Fruit fly (Drosophila melanogaster) whole organism, embryonic: ENCODE results near the gene CG8509.

Source experiments
- Antp ChIP-seq: fragments of 200-800 bp; sonication (Bioruptor generic); optimal IDR thresholded peaks from 3 replicates; lab custom pipeline; 2016; ENCODE audit warnings: missing biosample characterization, missing genetic modification characterization
- Asciz ChIP-seq: fragments of 200-800 bp; sonication (Bioruptor generic); optimal IDR thresholded peaks from 2 replicates; lab custom pipeline; 2017; ENCODE audit warnings: missing biosample characterization, mild to moderate bottlenecking, missing genetic modification characterization, missing genetic modification reagents
- Atf3 ChIP-seq: fragments of 200-800 bp; sonication (Bioruptor generic); optimal IDR thresholded peaks from 3 replicates; lab custom pipeline; 2016; ENCODE audit warnings: missing biosample characterization, missing genetic modification characterization
- Atf6 ChIP-seq: fragments of 200-800 bp; sonication (Bioruptor generic); IDR thresholded peaks from 2 replicates; pipeline ENCODE4 v1.3.6; 2022; ENCODE audit warnings: missing biosample characterization, missing genetic modification characterization
- CG10366 ChIP-seq: fragments of 200-800 bp; sonication (Bioruptor generic); IDR thresholded peaks from 2 replicates; pipeline ENCODE4 v1.3.6; 2022; ENCODE audit warnings: missing biosample characterization, missing genetic modification characterization
- CG11456 ChIP-seq: fragments of 200-800 bp; sonication (Bioruptor generic); IDR thresholded peaks from 3 replicates; pipeline ENCODE4 v1.3.6; 2022; ENCODE audit warnings: missing biosample characterization, missing genetic modification characterization
- CG12391 ChIP-seq: fragments of 200-800 bp; sonication (Bioruptor generic); optimal IDR thresholded peaks from 3 replicates; lab custom pipeline; 2018; ENCODE audit warnings: missing biosample characterization, mild to moderate bottlenecking, missing genetic modification characterization, moderate library complexity
- CG12659 ChIP-seq: fragments of 200-800 bp; sonication (Bioruptor generic); optimal IDR thresholded peaks from 3 replicates; lab custom pipeline; 2017; ENCODE audit warnings: mild to moderate bottlenecking, missing biosample characterization, missing genetic modification reagents, missing genetic modification characterization
- CG12942 ChIP-seq: fragments of 200-800 bp; sonication (Bioruptor generic); optimal IDR thresholded peaks from 3 replicates; lab custom pipeline; 2016; ENCODE audit warnings: missing biosample characterization, missing genetic modification characterization
- CG13424 ChIP-seq: fragments of 200-800 bp; sonication (Bioruptor generic); optimal IDR thresholded peaks from 2 replicates; lab custom pipeline; 2019; ENCODE audit warnings: missing biosample characterization, mild to moderate bottlenecking, missing genetic modification characterization, moderate library complexity
- CG14050 ChIP-seq: fragments of 200-800 bp; sonication (Bioruptor generic); IDR thresholded peaks from 3 replicates; pipeline ENCODE4 v1.3.6; 2022; ENCODE audit warnings: missing biosample characterization, missing genetic modification characterization
- CG4404 ChIP-seq: fragments of 200-800 bp; sonication (Bioruptor generic); IDR thresholded peaks from 2 replicates; pipeline ENCODE4 v1.3.6; 2022; ENCODE audit warnings: missing biosample characterization, missing genetic modification characterization
- CG4617 ChIP-seq: fragments of 200-800 bp; sonication (Bioruptor generic); optimal IDR thresholded peaks from 3 replicates; lab custom pipeline; 2016; ENCODE audit warnings: missing biosample characterization, missing genetic modification characterization, borderline replicate concordance
- CG7271 ChIP-seq: fragments of 200-800 bp; sonication (Bioruptor generic); optimal IDR thresholded peaks from 2 replicates; lab custom pipeline; 2018; ENCODE audit warnings: missing biosample characterization, mild to moderate bottlenecking, missing genetic modification characterization, moderate library complexity
- CG7372 ChIP-seq: fragments of 200-800 bp; sonication (Bioruptor generic); IDR thresholded peaks from 2 replicates; pipeline ENCODE4 v1.3.6; 2022; ENCODE audit warnings: missing biosample characterization, missing genetic modification characterization
- CG8944 ChIP-seq: fragments of 200-800 bp; sonication (Bioruptor generic); optimal IDR thresholded peaks from 3 replicates; lab custom pipeline; 2016; ENCODE audit warnings: missing biosample characterization, missing genetic modification characterization
- CG9727 ChIP-seq: fragments of 200-800 bp; sonication (Bioruptor generic); optimal IDR thresholded peaks from 3 replicates; lab custom pipeline; 2017; ENCODE audit warnings: missing biosample characterization, mild to moderate bottlenecking, missing genetic modification characterization
- CG9876 ChIP-seq: fragments of 200-800 bp; sonication (Bioruptor generic); optimal IDR thresholded peaks from 2 replicates; lab custom pipeline; 2016; ENCODE audit warnings: missing biosample characterization, missing genetic modification characterization
- D ChIP-seq, 2 experiments: fragments of 200-800 bp in 1 of 2; fragments of >200 bp in 1 of 2; sonication (Bioruptor generic) in 1 of 2; optimal IDR thresholded peaks; 2 replicates in 1 of 2; 3 replicates in 1 of 2; lab custom pipeline; 2017; ENCODE audit warnings: mild to moderate bottlenecking in 1 of 2, missing biosample characterization in 1 of 2, missing genetic modification characterization in 1 of 2, missing genetic modification reagents in 1 of 2
- Doc2 ChIP-seq: fragments of 200-800 bp; sonication (Bioruptor generic); IDR thresholded peaks from 2 replicates; pipeline ENCODE4 v1.3.6; 2022; ENCODE audit warnings: missing biosample characterization, missing genetic modification characterization
- Dref ChIP-seq: fragments of 200-800 bp; sonication (Bioruptor generic); IDR thresholded peaks from 2 replicates; pipeline ENCODE4 v1.3.6; 2022; ENCODE audit warnings: missing biosample characterization, missing genetic modification characterization
- Drgx ChIP-seq: fragments of 200-800 bp; sonication (Bioruptor generic); IDR thresholded peaks from 2 replicates; pipeline ENCODE4 v1.3.6; 2022; ENCODE audit warnings: missing biosample characterization, missing genetic modification characterization
- Ets65A ChIP-seq: fragments of 200-800 bp; sonication (Bioruptor generic); peaks from one replicate; lab custom pipeline; 2016; ENCODE audit warnings: missing biosample characterization, missing genetic modification characterization
- Lim3 ChIP-seq: fragments of 200-800 bp; sonication (Bioruptor generic); IDR thresholded peaks from 2 replicates; pipeline ENCODE4 v1.3.6; 2022; ENCODE audit warnings: missing biosample characterization, missing genetic modification characterization
- Pdp1 ChIP-seq, 2 experiments: fragments of 200-800 bp; sonication (Bioruptor generic); optimal IDR thresholded peaks; 3 replicates each; lab custom pipeline; 2016; ENCODE audit warnings: missing biosample characterization in 2 of 2, missing genetic modification characterization in 2 of 2, mild to moderate bottlenecking in 1 of 2, moderate library complexity in 1 of 2
- Scr ChIP-seq: fragments of 200-800 bp; sonication (Bioruptor generic); IDR thresholded peaks from 2 replicates; pipeline ENCODE4 v1.3.6; 2022; ENCODE audit warnings: missing biosample characterization, missing genetic modification characterization; ENCODE audit not compliant: partially characterized antibody
- Taf1 ChIP-seq: fragments of 200-800 bp; sonication (Bioruptor generic); IDR thresholded peaks from 2 replicates; pipeline ENCODE4 v1.3.6; 2022; ENCODE audit warnings: missing biosample characterization, missing genetic modification characterization
- Tbp ChIP-seq: fragments of >200 bp; optimal IDR thresholded peaks from 2 replicates; lab custom pipeline; 2018; ENCODE audit warnings: missing biosample characterization, missing genetic modification characterization
- aop ChIP-seq: fragments of 200-800 bp; sonication (Bioruptor generic); IDR thresholded peaks from 2 replicates; pipeline ENCODE4 v1.3.6; 2022; ENCODE audit warnings: missing biosample characterization, missing genetic modification characterization
- ara ChIP-seq: fragments of 200-800 bp; sonication (Bioruptor generic); IDR thresholded peaks from 2 replicates; pipeline ENCODE4 v1.3.6; 2022; ENCODE audit warnings: missing biosample characterization, missing genetic modification characterization
- bab2 ChIP-seq: fragments of 200-800 bp; sonication (Bioruptor generic); optimal IDR thresholded peaks from 2 replicates; lab custom pipeline; 2016; ENCODE audit warnings: missing biosample characterization, missing genetic modification characterization
- ci ChIP-seq: fragments of 200-800 bp; sonication (Bioruptor generic); IDR thresholded peaks from 3 replicates; pipeline ENCODE4 v1.3.6; 2022; ENCODE audit warnings: missing biosample characterization, missing genetic modification characterization
- gsb-n ChIP-seq: fragments of 200-800 bp; sonication (Bioruptor generic); optimal IDR thresholded peaks from 3 replicates; lab custom pipeline; 2018; ENCODE audit warnings: missing biosample characterization, mild to moderate bottlenecking, missing genetic modification characterization
- hb ChIP-seq: fragments of 200-800 bp; sonication (Bioruptor generic); IDR thresholded peaks from 3 replicates; pipeline ENCODE4 v1.3.6; 2022; ENCODE audit warnings: missing biosample characterization, missing genetic modification characterization; ENCODE audit not compliant: partially characterized antibody
- lola ChIP-seq, 3 experiments: fragments of >200 bp in 2 of 3; fragments of 200-800 bp in 1 of 3; sonication (Bioruptor generic) in 1 of 3; optimal IDR thresholded peaks; 2 replicates each; lab custom pipeline; 2017 to 2019; ENCODE audit warnings: missing biosample characterization in 3 of 3, missing genetic modification characterization in 3 of 3, mild to moderate bottlenecking in 1 of 3, moderate library complexity in 1 of 3
- mld ChIP-seq: fragments of 200-800 bp; sonication (Bioruptor generic); IDR thresholded peaks from 3 replicates; pipeline ENCODE4 v1.3.6; 2022; ENCODE audit warnings: missing biosample characterization, missing genetic modification characterization; ENCODE audit not compliant: partially characterized antibody
- nerfin-1 ChIP-seq: fragments of 200-800 bp; sonication (Bioruptor generic); optimal IDR thresholded peaks from 3 replicates; lab custom pipeline; 2019; ENCODE audit warnings: missing biosample characterization, mild to moderate bottlenecking, missing genetic modification characterization, moderate library complexity
- p53 ChIP-seq: fragments of 200-800 bp; sonication (Bioruptor generic); optimal IDR thresholded peaks from 2 replicates; lab custom pipeline; 2016; ENCODE audit warnings: missing biosample characterization, missing genetic modification characterization
- pzg ChIP-seq: fragments of 200-800 bp; sonication (Bioruptor generic); optimal IDR thresholded peaks from 3 replicates; lab custom pipeline; 2018; ENCODE audit warnings: missing biosample characterization, mild to moderate bottlenecking, missing genetic modification characterization, moderate library complexity
- row ChIP-seq: fragments of 200-800 bp; sonication (Bioruptor generic); IDR thresholded peaks from 3 replicates; pipeline ENCODE4 v1.3.6; 2022; ENCODE audit warnings: missing biosample characterization, missing genetic modification characterization
- sens ChIP-seq: fragments of 200-800 bp; sonication (Bioruptor generic); peaks from one replicate; lab custom pipeline; 2016; ENCODE audit warnings: missing biosample characterization, missing genetic modification characterization
- sens-2 ChIP-seq: fragments of 200-800 bp; sonication (Bioruptor generic); IDR thresholded peaks from 2 replicates; pipeline ENCODE4 v1.3.6; 2022; ENCODE audit warnings: missing biosample characterization, missing genetic modification characterization
- slbo ChIP-seq: fragments of 200-800 bp; sonication (Bioruptor generic); IDR thresholded peaks from 2 replicates; pipeline ENCODE4 v1.3.6; 2022; ENCODE audit warnings: missing biosample characterization, missing genetic modification characterization
- tna ChIP-seq: fragments of 200-800 bp; sonication (Bioruptor generic); IDR thresholded peaks from 2 replicates; pipeline ENCODE4 v1.3.6; 2022; ENCODE audit warnings: missing biosample characterization, missing genetic modification characterization; ENCODE audit not compliant: partially characterized antibody
- ttk ChIP-seq: fragments of 200-800 bp; sonication (Bioruptor generic); IDR thresholded peaks from 2 replicates; pipeline ENCODE4 v2.1.2; 2022; ENCODE audit warnings: missing biosample characterization, missing genetic modification characterization
- unc-4 ChIP-seq: fragments of 200-800 bp; sonication (Bioruptor generic); IDR thresholded peaks from 2 replicates; pipeline ENCODE4 v1.3.6; 2022; ENCODE audit warnings: missing biosample characterization, missing genetic modification characterization; ENCODE audit not compliant: partially characterized antibody
- vnd ChIP-seq: fragments of 200-800 bp; sonication (Bioruptor generic); IDR thresholded peaks from 3 replicates; pipeline ENCODE4 v1.3.6; 2022; ENCODE audit warnings: missing biosample characterization, missing genetic modification characterization; ENCODE audit not compliant: partially characterized antibody
- zen ChIP-seq: fragments of 200-800 bp; sonication (Bioruptor generic); optimal IDR thresholded peaks from 3 replicates; lab custom pipeline; 2018; ENCODE audit warnings: missing biosample characterization, mild to moderate bottlenecking, missing genetic modification characterization, moderate library complexity
- zen2 ChIP-seq: fragments of 200-800 bp; sonication (Bioruptor generic); IDR thresholded peaks from 3 replicates; pipeline ENCODE4 v1.3.6; 2022; ENCODE audit warnings: missing biosample characterization, missing genetic modification characterization; ENCODE audit not compliant: partially characterized antibody
- zfh2 ChIP-seq: fragments of 200-800 bp; sonication (Bioruptor generic); optimal IDR thresholded peaks from 2 replicates; lab custom pipeline; 2016; ENCODE audit warnings: missing biosample characterization, missing genetic modification characterization

Gene CG8509

dm6 chrX:15844139-15844538, 34.8 kb downstream of the CG8509 start, which contains the start of the genes ArgRS and CG8578 (continued):
- TF ChIP-seq ttk (0 out of 2 replicates have a peak, but pooled peaks have one; percentile 61), zen2 (GFP tag; lab: Robert Waterston, UW) (no peak; the same call in 2 of the 3 replicates), zfh2 (GFP tag; lab: Kevin White, UChicago) (peak; percentile 70), Dref (GFP tag; lab: Robert Waterston, UW) (peak; percentile 73), CG12659 (peak; percentile 70), hb (GFP tag; lab: Robert Waterston, UW) (peak; percentile 82), p53 (GFP tag; lab: Kevin White, UChicago) (peak; percentile 57), CG4404 (GFP tag; lab: Robert Waterston, UW) (peak; percentile 67), vnd (GFP tag; lab: Robert Waterston, UW) (peak; percentile 89), lola (GFP tag; optimal IDR thresholded peaks at IDR 0.05; lab: Kevin White, UChicago) (peak in 1 of 3 experiments; percentile 26), slbo (peak; percentile 72), tna (GFP tag; lab: Robert Waterston, UW) (peak; percentile 67; the same call in 1 of the 2 replicates), unc-4 (GFP tag; lab: Robert Waterston, UW) (peak; percentile 79), Doc2 (GFP tag; lab: Robert Waterston, UW) (no peak), row (GFP tag; lab: Robert Waterston, UW) (peak; percentile 89), mld (GFP tag; lab: Robert Waterston, UW) (peak; percentile 55; the same call in 1 of the 3 replicates), aop (GFP tag; lab: Robert Waterston, UW) (no peak), zen (tag; lab: Kevin White, UChicago) (peak; percentile 34), Tbp (GFP tag; lab: Kevin White, UChicago) (no peak), CG9727 (GFP tag; lab: Kevin White, UChicago) (peak; percentile 71), ara (GFP tag; lab: Robert Waterston, UW) (peak; percentile 43; the same call in 1 of the 2 replicates), CG14050 (GFP tag; lab: Robert Waterston, UW) (no peak), Pdp1 (GFP tag; optimal IDR thresholded peaks at IDR 0.05; lab: Kevin White, UChicago) (peak; percentile 80 to 88), D (optimal IDR thresholded peaks at IDR 0.05; lab: Kevin White, UChicago) (peak; percentile 77), D (GFP tag; optimal IDR thresholded peaks at IDR 0.05; lab: Kevin White, UChicago) (no peak), pzg (peak; percentile 65), ci (no peak), Atf6 (GFP tag; lab: Robert Waterston, UW) (no peak), Taf1 (GFP tag; lab: Robert Waterston, UW) (peak; percentile 58; the same call in 1 of the 2 replicates), sens-2 (GFP tag; lab: Robert Waterston, UW) (no peak), CG13424 (tag; lab: Kevin White, UChicago) (peak; percentile 50), Antp (peak; percentile 93), bab2 (peak; percentile 84), nerfin-1 (tag; lab: Kevin White, UChicago) (peak; percentile 23), Atf3 (GFP tag; lab: Kevin White, UChicago) (peak; percentile 66), sens (GFP tag; lab: Kevin White, UChicago) (peak; percentile 96), gsb-n (tag; lab: Kevin White, UChicago) (no peak), CG9876 (GFP tag; lab: Kevin White, UChicago) (peak; percentile 3), CG12391 (tag; lab: Kevin White, UChicago) (peak; percentile 32), CG11456 (no peak), Asciz (no peak), CG10366 (GFP tag; lab: Robert Waterston, UW) (0 out of 2 replicates have a peak, but pooled peaks have one; percentile 51), CG8944 (GFP tag; lab: Kevin White, UChicago) (peak; percentile 7), Lim3 (GFP tag; lab: Robert Waterston, UW) (no peak), Ets65A (GFP tag; lab: Kevin White, UChicago) (peak; percentile 98), CG12942 (GFP tag; lab: Kevin White, UChicago) (peak; percentile 29), CG4617 (GFP tag; lab: Kevin White, UChicago) (peak; percentile 26), CG7372 (GFP tag; lab: Robert Waterston, UW) (peak; percentile 77), Drgx (GFP tag; lab: Robert Waterston, UW) (peak; percentile 19; the same call in 1 of the 2 replicates), CG7271 (tag; lab: Kevin White, UChicago) (no peak), Scr (GFP tag; lab: Robert Waterston, UW) (peak; percentile 88)
